Fruit fly (Drosophila melanogaster): ENCODE data around the gene CG15646.

CG15646 gene

DNA sequence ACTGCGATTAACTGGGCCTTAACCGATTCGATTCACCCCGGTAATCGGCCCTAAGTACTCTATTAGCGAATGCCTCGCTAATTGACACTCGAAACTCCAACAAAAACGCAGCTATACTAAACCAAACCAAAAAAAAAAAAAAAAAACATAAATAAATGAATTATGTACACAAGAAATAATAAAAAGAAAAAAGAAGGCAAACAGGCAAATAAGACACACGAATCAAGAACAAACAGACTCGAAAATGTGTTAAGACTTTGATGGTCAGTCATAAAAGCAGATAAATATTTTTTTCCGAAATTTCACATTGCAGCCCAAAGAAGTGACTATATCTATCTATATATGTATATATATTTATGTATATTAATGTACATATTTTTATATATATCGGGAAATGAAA is 30.9 kb downstream of the CG15646 start:
- TF ChIP-seq Myc (optimal IDR thresholded peaks at IDR 0.05), result no peak
- peak; percentile 14 for TF ChIP-seq h (GFP tag; optimal IDR thresholded peaks at IDR 0.05)
- TF ChIP-seq Hnf4 (GFP tag; optimal IDR thresholded peaks at IDR 0.05), result peak; percentile 25
- no peak for TF ChIP-seq jim (GFP tag; optimal IDR thresholded peaks at IDR 0.05)
- no peak for TF ChIP-seq dl (GFP tag; optimal IDR thresholded peaks at IDR 0.05; ENCODE audit: insufficient read depth in 1 of 2, partially characterized antibody in 2 of 2)
- TF ChIP-seq psq (GFP tag; optimal IDR thresholded peaks at IDR 0.05), result peak; percentile 19
- peak; percentile 53 for TF ChIP-seq rgr (GFP tag; optimal IDR thresholded peaks at IDR 0.05)
- peak; percentile 8 for TF ChIP-seq OdsH (GFP tag; optimal IDR thresholded peaks at IDR 0.05)
- TF ChIP-seq Sp1 (GFP tag; optimal IDR thresholded peaks at IDR 0.05), result peak; percentile 7

DNA sequence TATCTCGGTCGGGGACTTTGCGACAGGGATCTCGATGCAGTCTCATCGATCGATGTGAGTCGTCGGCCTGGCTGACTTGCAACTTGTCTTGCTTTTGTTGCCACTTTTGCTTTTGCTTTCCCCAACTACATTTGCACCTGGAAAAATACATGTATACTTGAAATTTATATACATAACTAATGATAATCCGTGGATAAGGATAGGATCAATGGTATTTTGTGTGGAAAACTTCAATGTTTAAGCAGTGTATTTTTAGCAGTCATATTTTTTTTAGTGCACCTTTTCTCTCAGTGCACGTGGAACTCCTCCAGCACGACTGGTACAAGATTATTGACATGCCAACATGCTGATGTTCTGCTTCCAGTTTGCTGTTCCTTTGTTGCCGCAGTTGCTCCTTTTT is 31.8 kb downstream of the CG15646 start:
- TF ChIP-seq Dif (GFP tag; optimal IDR thresholded peaks at IDR 0.05; ENCODE audit: partially characterized antibody), result no peak
- no peak for TF ChIP-seq foxo (GFP tag; optimal IDR thresholded peaks at IDR 0.05)
- no peak for TF ChIP-seq CG9705 (GFP tag; optimal IDR thresholded peaks at IDR 0.05)
- no peak for TF ChIP-seq tai (GFP tag; optimal IDR thresholded peaks at IDR 0.05)

DNA sequence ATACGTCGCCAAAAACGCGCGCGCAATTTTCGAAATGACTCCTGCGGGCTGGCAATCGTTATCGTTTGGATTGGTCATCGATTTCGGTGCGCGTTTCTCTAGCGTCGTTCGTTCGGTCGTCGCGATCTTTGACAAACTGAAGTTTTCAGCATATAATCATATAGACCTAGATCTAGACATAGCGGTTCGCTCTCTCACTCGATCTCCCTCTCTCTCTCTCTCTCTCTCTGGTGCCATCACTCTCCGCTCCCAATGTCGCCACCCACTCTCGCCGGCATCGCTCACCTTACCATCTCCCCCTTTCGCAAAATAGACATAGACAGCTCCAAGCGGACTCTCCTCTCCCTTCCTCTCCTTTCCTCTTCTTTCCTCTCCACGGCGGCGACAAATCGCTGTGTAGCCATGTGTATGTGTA is 37.5 kb downstream of the CG15646 start, which contains the start of gene sog:
Gene sog, minus strand, starts transcription at position 122 of the 415 bp plus-strand sequence.
- TF ChIP-seq Dif (GFP tag; optimal IDR thresholded peaks at IDR 0.05; ENCODE audit: partially characterized antibody) (peak; percentile 28), br (GFP tag; optimal IDR thresholded peaks at IDR 0.05) (no peak)

DNA sequence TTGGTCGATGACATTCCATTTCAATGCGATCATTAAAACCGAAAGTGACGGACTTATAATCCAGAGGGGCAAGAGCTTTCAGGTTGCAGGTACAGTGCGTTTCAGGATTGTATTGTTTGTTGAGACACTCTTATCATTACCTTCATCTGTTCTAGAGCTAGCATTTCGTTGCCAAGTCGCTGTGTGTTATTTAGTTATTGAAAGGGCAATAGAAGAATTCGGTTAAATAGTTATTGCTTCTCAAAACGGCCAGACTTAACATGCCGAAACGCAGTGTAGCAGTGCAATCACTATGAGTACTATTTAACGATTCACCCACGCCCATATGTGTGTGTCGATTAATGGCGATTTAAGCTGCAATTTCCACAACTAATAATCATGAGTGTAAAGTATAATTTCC is 38.2 kb downstream of the CG15646 start:
- TF ChIP-seq CrebA (GFP tag; optimal IDR thresholded peaks at IDR 0.05; ENCODE audit: borderline replicate concordance) (no peak), Hr78 (GFP tag; optimal IDR thresholded peaks at IDR 0.05) (no peak), GATAd (GFP tag; optimal IDR thresholded peaks at IDR 0.05) (no peak), sv (GFP tag; optimal IDR thresholded peaks at IDR 0.05) (no peak), fru (GFP tag; optimal IDR thresholded peaks at IDR 0.05) (no peak), Sp1 (GFP tag; optimal IDR thresholded peaks at IDR 0.05) (no peak), Myc (optimal IDR thresholded peaks at IDR 0.05) (no peak), brk (GFP tag; optimal IDR thresholded peaks at IDR 0.05) (no peak), Vsx2 (GFP tag; optimal IDR thresholded peaks at IDR 0.05; ENCODE audit: partially characterized antibody) (no peak), lola (GFP tag; optimal IDR thresholded peaks at IDR 0.05) (no peak), N (GFP tag; optimal IDR thresholded peaks at IDR 0.05) (no peak), Rel (GFP tag; optimal IDR thresholded peaks at IDR 0.05) (no peak), Rel (tag; optimal IDR thresholded peaks at IDR 0.05) (no peak), OdsH (GFP tag; optimal IDR thresholded peaks at IDR 0.05) (no peak), foxo (GFP tag; optimal IDR thresholded peaks at IDR 0.05) (no peak), Jra (GFP tag; optimal IDR thresholded peaks at IDR 0.05) (no peak)

DNA sequence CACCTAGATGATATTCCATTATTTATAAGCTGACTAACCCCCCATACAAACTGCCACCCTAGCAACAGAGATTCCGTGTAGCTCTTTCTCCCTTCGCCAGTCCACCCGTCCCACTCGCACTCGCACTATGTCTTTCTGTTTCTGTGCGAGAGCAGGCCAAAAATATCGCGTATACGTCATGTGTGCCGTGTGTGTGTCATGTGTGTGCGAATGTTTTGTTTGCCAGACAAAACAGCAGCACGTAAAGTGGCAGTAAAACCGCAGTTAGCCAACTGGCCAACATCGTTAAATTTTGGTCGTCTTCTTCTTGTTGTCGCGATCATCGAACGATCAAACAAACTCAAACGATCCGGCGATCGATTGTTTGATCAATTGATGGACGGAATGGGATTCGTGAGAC is 39.4 kb downstream of the CG15646 start:
- TF ChIP-seq rgr (GFP tag; optimal IDR thresholded peaks at IDR 0.05) (no peak), CG32264 (GFP tag; optimal IDR thresholded peaks at IDR 0.05) (no peak), Hr83 (GFP tag; optimal IDR thresholded peaks at IDR 0.05; ENCODE audit: poor library complexity, severe bottlenecking) (no peak), Dif (GFP tag; optimal IDR thresholded peaks at IDR 0.05; ENCODE audit: partially characterized antibody) (no peak), foxo (GFP tag; optimal IDR thresholded peaks at IDR 0.05) (no peak), Rel (GFP tag; optimal IDR thresholded peaks at IDR 0.05) (no peak), Rel (tag; optimal IDR thresholded peaks at IDR 0.05) (no peak), dl (GFP tag; optimal IDR thresholded peaks at IDR 0.05; ENCODE audit: insufficient read depth in 1 of 2, partially characterized antibody in 2 of 2) (no peak), woc (GFP tag; optimal IDR thresholded peaks at IDR 0.05) (no peak)

DNA sequence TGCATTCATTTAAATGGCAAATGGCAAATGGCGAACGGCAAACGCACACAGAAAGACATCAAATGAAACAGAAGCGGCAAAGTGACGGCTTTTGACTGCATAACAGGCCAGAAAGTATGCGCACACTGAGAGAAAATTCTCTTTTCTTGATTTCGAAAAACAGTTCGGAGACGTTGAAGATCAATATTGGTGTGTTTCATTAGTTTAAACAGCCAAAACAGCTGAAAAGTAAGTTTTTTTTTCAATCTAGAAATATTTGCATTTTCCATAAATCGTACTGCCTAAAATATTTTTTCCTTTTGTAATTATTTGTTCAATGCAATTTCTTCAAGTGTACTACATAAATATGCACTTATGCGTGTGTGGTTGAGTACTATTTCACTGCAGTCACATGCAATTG is 40.0 kb downstream of the CG15646 start:
- TF ChIP-seq dmrt93B (GFP tag; optimal IDR thresholded peaks at IDR 0.05) (no peak), psq (GFP tag; optimal IDR thresholded peaks at IDR 0.05) (no peak), ey (GFP tag; optimal IDR thresholded peaks at IDR 0.05) (no peak), sv (GFP tag; optimal IDR thresholded peaks at IDR 0.05) (no peak), jim (GFP tag; optimal IDR thresholded peaks at IDR 0.05) (no peak), Dfd (GFP tag; optimal IDR thresholded peaks at IDR 0.05) (no peak), Sp1 (GFP tag; optimal IDR thresholded peaks at IDR 0.05) (no peak), Hr83 (GFP tag; optimal IDR thresholded peaks at IDR 0.05; ENCODE audit: poor library complexity, severe bottlenecking) (no peak)

All from whole organism, wandering third instar larva.